Fruit fly (Drosophila melanogaster) whole organism, embryonic: ENCODE results near the gene CG15221.

Experiments used
- CG1024 ChIP-seq: fragments of 200-800 bp; sonication (Bioruptor generic); IDR thresholded peaks from 2 replicates; pipeline ENCODE4 v1.3.6; 2022; ENCODE audit warnings: missing biosample characterization, missing genetic modification characterization
- CG10565 ChIP-seq: fragments of 200-800 bp; sonication (Bioruptor generic); optimal IDR thresholded peaks from 3 replicates; lab custom pipeline; 2016; ENCODE audit warnings: missing biosample characterization, mild to moderate bottlenecking, missing genetic modification characterization
- CG10979 ChIP-seq: fragments of 200-800 bp; sonication (Bioruptor generic); optimal IDR thresholded peaks from 2 replicates; lab custom pipeline; 2018; ENCODE audit warnings: missing biosample characterization, mild to moderate bottlenecking, missing genetic modification characterization, moderate library complexity
- CG11723 ChIP-seq: fragments of 200-800 bp; sonication (Bioruptor generic); optimal IDR thresholded peaks from 2 replicates; lab custom pipeline; 2017; ENCODE audit warnings: missing biosample characterization, mild to moderate bottlenecking, missing genetic modification characterization
- CG13287 ChIP-seq: fragments of 200-800 bp; sonication (Bioruptor generic); IDR thresholded peaks from 2 replicates; pipeline ENCODE4 v1.3.6; 2022; ENCODE audit warnings: missing biosample characterization, missing genetic modification characterization; ENCODE audit not compliant: partially characterized antibody
- CG16813 ChIP-seq: fragments of 200-800 bp; sonication (Bioruptor generic); IDR thresholded peaks from 3 replicates; pipeline ENCODE4 v1.3.6; 2022; ENCODE audit warnings: missing biosample characterization, missing genetic modification characterization; ENCODE audit not compliant: partially characterized antibody
- CG17361 ChIP-seq: fragments of 200-800 bp; sonication (Bioruptor generic); IDR thresholded peaks from 3 replicates; pipeline ENCODE4 v1.3.6; 2022; ENCODE audit warnings: missing biosample characterization, missing genetic modification characterization
- CG17568 ChIP-seq: fragments of 200-800 bp; sonication (Bioruptor generic); optimal IDR thresholded peaks from 2 replicates; lab custom pipeline; 2018; ENCODE audit warnings: missing biosample characterization, mild to moderate bottlenecking, missing genetic modification characterization, moderate library complexity
- CG18011 ChIP-seq: fragments of 200-800 bp; sonication (Bioruptor generic); optimal IDR thresholded peaks from 2 replicates; lab custom pipeline; 2017; ENCODE audit warnings: missing biosample characterization, missing genetic modification characterization, mild to moderate bottlenecking, moderate library complexity, missing genotype
- CG18619 ChIP-seq: fragments of 200-800 bp; sonication (Bioruptor generic); optimal IDR thresholded peaks from 3 replicates; lab custom pipeline; 2017; ENCODE audit warnings: missing biosample characterization, mild to moderate bottlenecking, missing genetic modification characterization
- CG30403 ChIP-seq: fragments of 200-800 bp; sonication (Bioruptor generic); optimal IDR thresholded peaks from 3 replicates; lab custom pipeline; 2016; ENCODE audit warnings: missing biosample characterization, missing genetic modification characterization
- CG31365 ChIP-seq: fragments of 200-800 bp; sonication (Bioruptor generic); optimal IDR thresholded peaks from 2 replicates; lab custom pipeline; 2018; ENCODE audit warnings: missing biosample characterization, mild to moderate bottlenecking, missing genetic modification characterization
- CG4424 ChIP-seq: fragments of 200-800 bp; sonication (Bioruptor generic); optimal IDR thresholded peaks from 3 replicates; lab custom pipeline; 2016; ENCODE audit warnings: missing biosample characterization, missing genetic modification characterization
- CG6765 ChIP-seq: fragments of 200-800 bp; sonication (Bioruptor generic); optimal IDR thresholded peaks from 3 replicates; lab custom pipeline; 2017; ENCODE audit warnings: missing biosample characterization, mild to moderate bottlenecking, missing genetic modification characterization
- CG6813 ChIP-seq: fragments of 200-800 bp; sonication (Bioruptor generic); optimal IDR thresholded peaks from 2 replicates; lab custom pipeline; 2017; ENCODE audit warnings: missing biosample characterization, missing genetic modification characterization, mild to moderate bottlenecking, moderate library complexity, missing genetic modification reagents
- CG8359 ChIP-seq: fragments of 200-800 bp; sonication (Bioruptor generic); optimal IDR thresholded peaks from 2 replicates; lab custom pipeline; 2017; ENCODE audit warnings: missing biosample characterization, mild to moderate bottlenecking, missing genetic modification characterization, borderline replicate concordance
- CG9609 ChIP-seq: fragments of 200-800 bp; sonication (Bioruptor generic); optimal IDR thresholded peaks from 3 replicates; lab custom pipeline; 2016; ENCODE audit warnings: missing biosample characterization, missing genetic modification characterization
- Camta ChIP-seq: fragments of 200-800 bp; sonication (Bioruptor generic); optimal IDR thresholded peaks from 2 replicates; lab custom pipeline; 2016; ENCODE audit warnings: missing biosample characterization, missing genetic modification characterization
- CkIIα-i1 ChIP-seq: fragments of 200-800 bp; sonication (Bioruptor generic); IDR thresholded peaks from 2 replicates; pipeline ENCODE4 v1.3.6; 2022; ENCODE audit warnings: missing biosample characterization, missing genetic modification characterization
- Dip3 ChIP-seq: fragments of 200-800 bp; sonication (Bioruptor generic); optimal IDR thresholded peaks from 3 replicates; lab custom pipeline; 2016; ENCODE audit warnings: missing biosample characterization, missing genetic modification characterization
- Ets97D ChIP-seq: fragments of 200-800 bp; sonication (Bioruptor generic); optimal IDR thresholded peaks from 3 replicates; lab custom pipeline; 2016; ENCODE audit warnings: missing biosample characterization, missing genetic modification characterization
- GATAe ChIP-seq: fragments of 200-800 bp; sonication (Bioruptor generic); conservative IDR thresholded peaks from 2 replicates; pipeline ENCODE4 v1.3.6; 2022; ENCODE audit warnings: missing biosample characterization, missing genetic modification characterization
- Hr39 ChIP-seq: fragments of >200 bp; optimal IDR thresholded peaks from 2 replicates; lab custom pipeline; 2017
- Mad ChIP-seq: fragments of 200-800 bp; sonication (Bioruptor generic); optimal IDR thresholded peaks from 2 replicates; lab custom pipeline; 2016; ENCODE audit warnings: missing biosample characterization, missing genetic modification characterization
- Mes4 ChIP-seq: fragments of 200-800 bp; sonication (Bioruptor generic); optimal IDR thresholded peaks from 2 replicates; lab custom pipeline; 2016; ENCODE audit warnings: missing biosample characterization, missing genetic modification characterization
- NK7.1 ChIP-seq: fragments of 200-800 bp; sonication (Bioruptor generic); optimal IDR thresholded peaks from 3 replicates; lab custom pipeline; 2016; ENCODE audit warnings: missing biosample characterization, missing genetic modification characterization
- Sox102F ChIP-seq: fragments of 200-800 bp; sonication (Bioruptor generic); optimal IDR thresholded peaks from 2 replicates; lab custom pipeline; 2018; ENCODE audit warnings: missing biosample characterization, mild to moderate bottlenecking, missing genetic modification characterization, moderate library complexity
- Trl ChIP-seq, 3 experiments: fragments of >200 bp in 2 of 3; fragments of 200-800 bp in 1 of 3; sonication (Bioruptor generic) in 1 of 3; optimal IDR thresholded peaks; 2 replicates in 1 of 3; 3 replicates in 2 of 3; lab custom pipeline; 2016 to 2017; ENCODE audit warnings: missing biosample characterization in 1 of 3, missing genetic modification characterization in 1 of 3
- amos ChIP-seq: fragments of 200-800 bp; sonication (Bioruptor generic); IDR thresholded peaks from 2 replicates; pipeline ENCODE4 v1.3.6; 2022; ENCODE audit warnings: missing biosample characterization, missing genetic modification characterization; ENCODE audit not compliant: partially characterized antibody
- btn ChIP-seq: fragments of 200-800 bp; sonication (Bioruptor generic); optimal IDR thresholded peaks from 2 replicates; lab custom pipeline; 2016; ENCODE audit warnings: missing biosample characterization, missing genetic modification characterization
- ems ChIP-seq: fragments of 200-800 bp; sonication (Bioruptor generic); optimal IDR thresholded peaks from 3 replicates; lab custom pipeline; 2016; ENCODE audit warnings: missing biosample characterization, missing genetic modification characterization
- fd3F ChIP-seq: fragments of 200-800 bp; sonication (Bioruptor generic); optimal IDR thresholded peaks from 2 replicates; lab custom pipeline; 2018; ENCODE audit warnings: missing biosample characterization, mild to moderate bottlenecking, missing genetic modification characterization, moderate library complexity
- gsb-n ChIP-seq: fragments of 200-800 bp; sonication (Bioruptor generic); optimal IDR thresholded peaks from 3 replicates; lab custom pipeline; 2018; ENCODE audit warnings: missing biosample characterization, mild to moderate bottlenecking, missing genetic modification characterization
- ham ChIP-seq: fragments of 200-800 bp; sonication (Bioruptor generic); IDR thresholded peaks from 2 replicates; pipeline ENCODE4 v1.3.6; 2022; ENCODE audit warnings: missing biosample characterization, missing genetic modification characterization
- inv ChIP-seq: fragments of 200-800 bp; sonication (Bioruptor generic); IDR thresholded peaks from 2 replicates; pipeline ENCODE4 v1.3.6; 2022; ENCODE audit warnings: missing biosample characterization, missing genetic modification characterization; ENCODE audit not compliant: partially characterized antibody
- nom ChIP-seq: fragments of 200-800 bp; sonication (Bioruptor generic); optimal IDR thresholded peaks from 2 replicates; lab custom pipeline; 2017; ENCODE audit warnings: missing biosample characterization, missing genetic modification characterization, mild to moderate bottlenecking, moderate library complexity, missing genetic modification reagents
- pan ChIP-seq, 4 experiments: fragments of >200 bp in 3 of 4; fragments of 200-800 bp in 1 of 4; sonication (Bioruptor generic) in 1 of 4; optimal IDR thresholded peaks in 3 of 4; IDR thresholded peaks in 1 of 4; 2 replicates each; pipeline versions ENCODE4 v1.3.6 to Lab custom; 2017 to 2022; ENCODE audit warnings: missing biosample characterization in 2 of 4, missing genetic modification characterization in 2 of 4, mixed read lengths in 1 of 4
- pnt ChIP-seq: fragments of 200-800 bp; sonication (Bioruptor generic); optimal IDR thresholded peaks from 3 replicates; lab custom pipeline; 2016; ENCODE audit warnings: missing biosample characterization, missing genetic modification characterization
- psq ChIP-seq: fragments of 200-800 bp; sonication (Bioruptor generic); optimal IDR thresholded peaks from 2 replicates; lab custom pipeline; 2017; ENCODE audit warnings: missing biosample characterization, missing genetic modification characterization
- shn ChIP-seq: fragments of 200-800 bp; sonication (Bioruptor generic); optimal IDR thresholded peaks from 3 replicates; lab custom pipeline; 2016; ENCODE audit warnings: missing biosample characterization, missing genetic modification characterization
- sr ChIP-seq: fragments of 200-800 bp; sonication (Bioruptor generic); IDR thresholded peaks from 3 replicates; pipeline ENCODE4 v1.3.6; 2022; ENCODE audit warnings: missing biosample characterization, missing genetic modification characterization
- ssp ChIP-seq: fragments of 200-800 bp; sonication (Bioruptor generic); IDR thresholded peaks from 2 replicates; pipeline ENCODE4 v1.3.6; 2022; ENCODE audit warnings: missing biosample characterization, missing genetic modification characterization
- stwl ChIP-seq: fragments of 200-800 bp; sonication (Bioruptor generic); optimal IDR thresholded peaks from 3 replicates; lab custom pipeline; 2018; ENCODE audit warnings: missing biosample characterization, mild to moderate bottlenecking, missing genetic modification characterization, moderate library complexity
- tap ChIP-seq: fragments of 200-800 bp; optimal IDR thresholded peaks from 3 replicates; lab custom pipeline; 2019; ENCODE audit warnings: missing biosample characterization, mild to moderate bottlenecking, missing genetic modification characterization, moderate library complexity
- tll ChIP-seq, 2 experiments: fragments of 200-800 bp in 1 of 2; fragments of >200 bp in 1 of 2; sonication (Bioruptor generic) in 1 of 2; optimal IDR thresholded peaks; 2 replicates each; lab custom pipeline; 2017 to 2019; ENCODE audit warnings: missing biosample characterization in 2 of 2, missing genetic modification characterization in 2 of 2, mild to moderate bottlenecking in 1 of 2, moderate library complexity in 1 of 2
- twi ChIP-seq: fragments of 200-800 bp; optimal IDR thresholded peaks from 2 replicates; lab custom pipeline; 2019; ENCODE audit warnings: missing biosample characterization, mild to moderate bottlenecking, missing genetic modification characterization, moderate library complexity
- yki ChIP-seq: fragments of >200 bp; optimal IDR thresholded peaks from 3 replicates; lab custom pipeline; 2018

The CG15221 gene

dm6 chrX:11714529-11715262, 9.3 kb upstream of the CG15221 start (continued):
- TF ChIP-seq fd3F (GFP tag; lab: Kevin White, UChicago) (peak; percentile 46), Ets97D (GFP tag; lab: Kevin White, UChicago) (peak; percentile 18), CG9609 (GFP tag; lab: Kevin White, UChicago) (peak; percentile 59), tap (peak; percentile 60), Hr39 (lab: Kevin White, UChicago) (no peak), Camta (GFP tag; lab: Kevin White, UChicago) (peak; percentile 9), CG18619 (peak; percentile 71), Sox102F (peak; percentile 72), nom (GFP tag; lab: Kevin White, UChicago) (peak; percentile 53), tll (GFP tag; optimal IDR thresholded peaks at IDR 0.05; lab: Kevin White, UChicago) (no peak), yki (lab: Kevin White, UChicago) (no peak), psq (peak; percentile 95), shn (GFP tag; lab: Kevin White, UChicago) (peak; percentile 75), Dip3 (GFP tag; lab: Kevin White, UChicago) (peak; percentile 61), CG1024 (GFP tag; lab: Robert Waterston, UW) (no peak), Mes4 (peak; percentile 69), GATAe (no peak), Trl (optimal IDR thresholded peaks at IDR 0.05; lab: Kevin White, UChicago) (peak in 1 of 2 experiments; percentile 30), Trl (GFP tag; optimal IDR thresholded peaks at IDR 0.05; lab: Kevin White, UChicago) (peak; percentile 18), CG10565 (GFP tag; lab: Kevin White, UChicago) (no peak), twi (tag; lab: Kevin White, UChicago) (peak; percentile 39), CG11723 (peak; percentile 9), gsb-n (tag; lab: Kevin White, UChicago) (peak; percentile 51), CG13287 (GFP tag; lab: Robert Waterston, UW) (peak; percentile 48; the same call in 1 of the 2 replicates), CG10979 (peak; percentile 32), pnt (GFP tag; lab: Kevin White, UChicago) (peak; percentile 10), ssp (GFP tag; lab: Robert Waterston, UW) (peak; percentile 13; the same call in 1 of the 2 replicates), CG31365 (tag; lab: Kevin White, UChicago) (no peak), CG30403 (GFP tag; lab: Kevin White, UChicago) (peak; percentile 46), pan (optimal IDR thresholded peaks at IDR 0.05; lab: Kevin White, UChicago) (no peak), pan (GFP tag; optimal IDR thresholded peaks at IDR 0.05 in 1 of 2, IDR thresholded peaks at IDR 0.05 in 1 of 2) (peak in 1 of 2 experiments; percentile 57), CG18011 (GFP tag; lab: Kevin White, UChicago) (peak; percentile 64), CG17568 (GFP tag; lab: Kevin White, UChicago) (peak; percentile 2), CG17361 (peak; percentile 75; the same call in 2 of the 3 replicates), CG6765 (GFP tag; lab: Kevin White, UChicago) (peak; percentile 1), CG16813 (GFP tag; lab: Robert Waterston, UW) (0 out of 3 replicates have a peak, but pooled peaks have one; percentile 35), CG8359 (GFP tag; lab: Kevin White, UChicago) (no peak), CkIIα-i1 (0 out of 2 replicates have a peak, but pooled peaks have one; percentile 2), inv (GFP tag; lab: Robert Waterston, UW) (no peak), btn (GFP tag; lab: Kevin White, UChicago) (no peak), CG4424 (no peak), ems (GFP tag; lab: Kevin White, UChicago) (peak; percentile 73), NK7.1 (peak; percentile 77), ham (GFP tag; lab: Robert Waterston, UW) (no peak), amos (GFP tag; lab: Robert Waterston, UW) (peak; percentile 57; the same call in 1 of the 2 replicates), sr (no peak), Mad (peak; percentile 54), CG6813 (GFP tag; lab: Kevin White, UChicago) (peak; percentile 13), stwl (no peak)
